Fruit fly (Drosophila melanogaster) whole organism, embryonic: ENCODE data around the gene Gpdh1.
A peak's percentile ranks its signal among the peaks of the same experiment; 100 is the strongest.

Source experiments
- Atf3 ChIP-seq: fragments of 200-800 bp; sonication (Bioruptor generic); optimal IDR thresholded peaks from 3 replicates; lab custom pipeline; 2016; ENCODE audit warnings: missing biosample characterization, missing genetic modification characterization
- Atf6 ChIP-seq: fragments of 200-800 bp; sonication (Bioruptor generic); IDR thresholded peaks from 2 replicates; pipeline ENCODE4 v1.3.6; 2022; ENCODE audit warnings: missing biosample characterization, missing genetic modification characterization
- C15 ChIP-seq: fragments of 200-800 bp; sonication (Bioruptor generic); IDR thresholded peaks from 3 replicates; pipeline ENCODE4 v1.3.6; 2022; ENCODE audit warnings: missing biosample characterization, missing genetic modification characterization
- CG10267 ChIP-seq: fragments of 200-800 bp; sonication (Bioruptor generic); optimal IDR thresholded peaks from 2 replicates; lab custom pipeline; 2018; ENCODE audit warnings: missing biosample characterization, mild to moderate bottlenecking, missing genetic modification characterization, moderate library complexity
- CG11247 ChIP-seq: fragments of 200-800 bp; sonication (Bioruptor generic); IDR thresholded peaks from 2 replicates; pipeline ENCODE4 v1.3.6; 2022; ENCODE audit warnings: missing biosample characterization, missing genetic modification characterization
- CG11723 ChIP-seq: fragments of 200-800 bp; sonication (Bioruptor generic); optimal IDR thresholded peaks from 2 replicates; lab custom pipeline; 2017; ENCODE audit warnings: missing biosample characterization, mild to moderate bottlenecking, missing genetic modification characterization
- CG12071 ChIP-seq: fragments of 200-800 bp; sonication (Bioruptor generic); optimal IDR thresholded peaks from 3 replicates; lab custom pipeline; 2018; ENCODE audit warnings: missing biosample characterization, mild to moderate bottlenecking, missing genetic modification characterization
- CG12236 ChIP-seq: fragments of 200-800 bp; sonication (Bioruptor generic); optimal IDR thresholded peaks from 2 replicates; lab custom pipeline; 2016; ENCODE audit warnings: missing biosample characterization, missing genetic modification characterization
- CG13123 ChIP-seq: fragments of 200-800 bp; sonication (Bioruptor generic); optimal IDR thresholded peaks from 2 replicates; lab custom pipeline; 2016; ENCODE audit warnings: missing biosample characterization, missing genetic modification characterization
- CG13287 ChIP-seq: fragments of 200-800 bp; sonication (Bioruptor generic); IDR thresholded peaks from 2 replicates; pipeline ENCODE4 v1.3.6; 2022; ENCODE audit warnings: missing biosample characterization, missing genetic modification characterization; ENCODE audit not compliant: partially characterized antibody
- CG13624 ChIP-seq: fragments of 200-800 bp; sonication (Bioruptor generic); optimal IDR thresholded peaks from 2 replicates; lab custom pipeline; 2016; ENCODE audit warnings: missing biosample characterization, missing genetic modification characterization
- CG15514 ChIP-seq: fragments of 200-800 bp; sonication (Bioruptor generic); optimal IDR thresholded peaks from 3 replicates; lab custom pipeline; 2017; ENCODE audit warnings: missing biosample characterization, missing genetic modification characterization, mild to moderate bottlenecking, moderate library complexity, missing genetic modification reagents
- CG1832 ChIP-seq: fragments of 200-800 bp; sonication (Bioruptor generic); optimal IDR thresholded peaks from 2 replicates; lab custom pipeline; 2017; ENCODE audit warnings: missing biosample characterization, mild to moderate bottlenecking, missing genetic modification characterization, inconsistent platforms
- CG18619 ChIP-seq: fragments of 200-800 bp; sonication (Bioruptor generic); optimal IDR thresholded peaks from 3 replicates; lab custom pipeline; 2017; ENCODE audit warnings: missing biosample characterization, mild to moderate bottlenecking, missing genetic modification characterization
- CG30403 ChIP-seq: fragments of 200-800 bp; sonication (Bioruptor generic); optimal IDR thresholded peaks from 3 replicates; lab custom pipeline; 2016; ENCODE audit warnings: missing biosample characterization, missing genetic modification characterization
- CG31365 ChIP-seq: fragments of 200-800 bp; sonication (Bioruptor generic); optimal IDR thresholded peaks from 2 replicates; lab custom pipeline; 2018; ENCODE audit warnings: missing biosample characterization, mild to moderate bottlenecking, missing genetic modification characterization
- CG3407 ChIP-seq: fragments of 200-800 bp; sonication (Bioruptor generic); optimal IDR thresholded peaks from 2 replicates; lab custom pipeline; 2018; ENCODE audit warnings: missing biosample characterization, mild to moderate bottlenecking, missing genetic modification characterization
- CG4328 ChIP-seq: fragments of 200-800 bp; sonication (Bioruptor generic); optimal IDR thresholded peaks from 3 replicates; lab custom pipeline; 2017; ENCODE audit warnings: missing biosample characterization, missing genetic modification reagents, missing genetic modification characterization
- CG4360 ChIP-seq: fragments of 200-800 bp; sonication (Bioruptor generic); IDR thresholded peaks from 2 replicates; pipeline ENCODE4 v1.3.6; 2022; ENCODE audit warnings: missing biosample characterization, missing genetic modification characterization
- CG4617 ChIP-seq: fragments of 200-800 bp; sonication (Bioruptor generic); optimal IDR thresholded peaks from 3 replicates; lab custom pipeline; 2016; ENCODE audit warnings: missing biosample characterization, missing genetic modification characterization, borderline replicate concordance
- CG7556 ChIP-seq: fragments of 200-800 bp; sonication (Bioruptor generic); optimal IDR thresholded peaks from 2 replicates; lab custom pipeline; 2017; ENCODE audit warnings: missing biosample characterization, mild to moderate bottlenecking, missing genetic modification characterization
- CG7963 ChIP-seq: fragments of 200-800 bp; sonication (Bioruptor generic); IDR thresholded peaks from 3 replicates; pipeline ENCODE4 v1.3.6; 2022; ENCODE audit warnings: missing biosample characterization, missing genetic modification characterization; ENCODE audit not compliant: partially characterized antibody
- CG9609 ChIP-seq: fragments of 200-800 bp; sonication (Bioruptor generic); optimal IDR thresholded peaks from 3 replicates; lab custom pipeline; 2016; ENCODE audit warnings: missing biosample characterization, missing genetic modification characterization
- CrebB ChIP-seq: fragments of 200-800 bp; sonication (Bioruptor generic); optimal IDR thresholded peaks from 3 replicates; lab custom pipeline; 2018; ENCODE audit warnings: missing biosample characterization, mild to moderate bottlenecking, missing genetic modification characterization
- Dek ChIP-seq: fragments of 200-800 bp; sonication (Bioruptor generic); optimal IDR thresholded peaks from 3 replicates; lab custom pipeline; 2019; ENCODE audit warnings: missing biosample characterization, mild to moderate bottlenecking, missing genetic modification characterization, moderate library complexity
- Doc2 ChIP-seq: fragments of 200-800 bp; sonication (Bioruptor generic); IDR thresholded peaks from 2 replicates; pipeline ENCODE4 v1.3.6; 2022; ENCODE audit warnings: missing biosample characterization, missing genetic modification characterization
- Dp ChIP-seq: fragments of 200-800 bp; sonication (Bioruptor generic); optimal IDR thresholded peaks from 2 replicates; lab custom pipeline; 2018; ENCODE audit warnings: missing biosample characterization, mild to moderate bottlenecking, missing genetic modification characterization, moderate library complexity
- Ets65A ChIP-seq: fragments of 200-800 bp; sonication (Bioruptor generic); peaks from one replicate; lab custom pipeline; 2016; ENCODE audit warnings: missing biosample characterization, missing genetic modification characterization
- Hmx ChIP-seq: fragments of 200-800 bp; sonication (Bioruptor generic); optimal IDR thresholded peaks from 2 replicates; lab custom pipeline; 2016; ENCODE audit warnings: missing biosample characterization, missing genetic modification characterization
- Hr39 ChIP-seq: fragments of >200 bp; optimal IDR thresholded peaks from 2 replicates; lab custom pipeline; 2017
- MBD-R2 ChIP-seq: fragments of 200-800 bp; sonication (Bioruptor generic); IDR thresholded peaks from 2 replicates; pipeline ENCODE4 v1.3.6; 2022; ENCODE audit warnings: missing biosample characterization, missing genetic modification characterization
- MTF-1 ChIP-seq: fragments of 200-800 bp; sonication (Bioruptor generic); optimal IDR thresholded peaks from 2 replicates; lab custom pipeline; 2018; ENCODE audit warnings: missing biosample characterization, mild to moderate bottlenecking, missing genetic modification characterization, borderline replicate concordance
- Myb ChIP-seq: fragments of 200-800 bp; sonication (Bioruptor generic); optimal IDR thresholded peaks from 2 replicates; lab custom pipeline; 2016; ENCODE audit warnings: missing biosample characterization, missing genetic modification characterization
- NK7.1 ChIP-seq: fragments of 200-800 bp; sonication (Bioruptor generic); optimal IDR thresholded peaks from 3 replicates; lab custom pipeline; 2016; ENCODE audit warnings: missing biosample characterization, missing genetic modification characterization
- Neu2 ChIP-seq: fragments of 200-800 bp; sonication (Bioruptor generic); optimal IDR thresholded peaks from 3 replicates; lab custom pipeline; 2016; ENCODE audit warnings: missing biosample characterization, missing genetic modification characterization, borderline replicate concordance
- Ptx1 ChIP-seq: fragments of 200-800 bp; sonication (Bioruptor generic); IDR thresholded peaks from 2 replicates; pipeline ENCODE4 v1.3.6; 2022; ENCODE audit warnings: missing biosample characterization, missing genetic modification characterization
- aop ChIP-seq: fragments of 200-800 bp; sonication (Bioruptor generic); IDR thresholded peaks from 2 replicates; pipeline ENCODE4 v1.3.6; 2022; ENCODE audit warnings: missing biosample characterization, missing genetic modification characterization
- bab2 ChIP-seq: fragments of 200-800 bp; sonication (Bioruptor generic); optimal IDR thresholded peaks from 2 replicates; lab custom pipeline; 2016; ENCODE audit warnings: missing biosample characterization, missing genetic modification characterization
- disco-r ChIP-seq: fragments of 200-800 bp; sonication (Bioruptor generic); optimal IDR thresholded peaks from 2 replicates; lab custom pipeline; 2016; ENCODE audit warnings: missing biosample characterization, missing genetic modification characterization
- fd3F ChIP-seq: fragments of 200-800 bp; sonication (Bioruptor generic); optimal IDR thresholded peaks from 2 replicates; lab custom pipeline; 2018; ENCODE audit warnings: missing biosample characterization, mild to moderate bottlenecking, missing genetic modification characterization, moderate library complexity
- ftz-f1 ChIP-seq: fragments of 200-800 bp; sonication (Bioruptor generic); optimal IDR thresholded peaks from 2 replicates; lab custom pipeline; 2016; ENCODE audit warnings: missing biosample characterization, missing genetic modification characterization
- gsb ChIP-seq: fragments of 200-800 bp; sonication (Bioruptor generic); IDR thresholded peaks from 2 replicates; pipeline ENCODE4 v1.3.6; 2022; ENCODE audit warnings: missing biosample characterization, missing genetic modification characterization
- gsb-n ChIP-seq: fragments of 200-800 bp; sonication (Bioruptor generic); optimal IDR thresholded peaks from 3 replicates; lab custom pipeline; 2018; ENCODE audit warnings: missing biosample characterization, mild to moderate bottlenecking, missing genetic modification characterization
- kah ChIP-seq: fragments of 200-800 bp; sonication (Bioruptor generic); optimal IDR thresholded peaks from 2 replicates; lab custom pipeline; 2018; ENCODE audit warnings: missing biosample characterization, mild to moderate bottlenecking, missing genetic modification characterization
- nmo ChIP-seq: fragments of 200-800 bp; sonication (Bioruptor generic); optimal IDR thresholded peaks from 2 replicates; lab custom pipeline; 2018; ENCODE audit warnings: missing biosample characterization, mild to moderate bottlenecking, missing genetic modification characterization, moderate library complexity
- phol ChIP-seq: fragments of 200-800 bp; sonication (Bioruptor generic); optimal IDR thresholded peaks from 3 replicates; lab custom pipeline; 2018; ENCODE audit warnings: missing biosample characterization, mild to moderate bottlenecking, missing genetic modification characterization, moderate library complexity
- sr ChIP-seq: fragments of 200-800 bp; sonication (Bioruptor generic); IDR thresholded peaks from 3 replicates; pipeline ENCODE4 v1.3.6; 2022; ENCODE audit warnings: missing biosample characterization, missing genetic modification characterization
- unc-4 ChIP-seq: fragments of 200-800 bp; sonication (Bioruptor generic); IDR thresholded peaks from 2 replicates; pipeline ENCODE4 v1.3.6; 2022; ENCODE audit warnings: missing biosample characterization, missing genetic modification characterization; ENCODE audit not compliant: partially characterized antibody
- wek ChIP-seq: fragments of 200-800 bp; sonication (Bioruptor generic); optimal IDR thresholded peaks from 3 replicates; lab custom pipeline; 2018; ENCODE audit warnings: missing biosample characterization, mild to moderate bottlenecking, missing genetic modification characterization, moderate library complexity

Gpdh1 gene

dm6 chr2L:5943229-5944078, at the start of gene Gpdh1, which contains the start of gene Sfp26Ad (continued):
- peak; percentile 75 for TF ChIP-seq MBD-R2 (GFP tag; lab: Robert Waterston, UW)
- TF ChIP-seq Atf6 (GFP tag; lab: Robert Waterston, UW) = peak; percentile 70
- peak; percentile 67 for TF ChIP-seq CG3407 (GFP tag; lab: Kevin White, UChicago)
- TF ChIP-seq bab2 (GFP tag; lab: Kevin White, UChicago) = peak; percentile 72
- TF ChIP-seq phol = peak; percentile 50
- TF ChIP-seq CG31365 = peak; percentile 26
- TF ChIP-seq Doc2 (GFP tag; lab: Robert Waterston, UW) = no peak
- peak; percentile 67 for TF ChIP-seq CG13287
- no peak for TF ChIP-seq Hr39 (lab: Kevin White, UChicago)
- TF ChIP-seq CG9609 (GFP tag; lab: Kevin White, UChicago) = peak; percentile 64
- no peak for TF ChIP-seq C15
- peak; percentile 51 for TF ChIP-seq ftz-f1 (GFP tag; lab: Kevin White, UChicago)
- peak; percentile 64 for TF ChIP-seq nmo (GFP tag; lab: Kevin White, UChicago)
- TF ChIP-seq disco-r = peak; percentile 16
- TF ChIP-seq Hmx (GFP tag; lab: Kevin White, UChicago) = peak; percentile 6
- TF ChIP-seq Atf3 (GFP tag; lab: Kevin White, UChicago) = peak; percentile 40
- TF ChIP-seq CG12071 (GFP tag; lab: Kevin White, UChicago) = peak; percentile 45
- TF ChIP-seq Dp (GFP tag; lab: Kevin White, UChicago) = peak; percentile 99
- peak; percentile 91 for TF ChIP-seq CG4617 (GFP tag; lab: Kevin White, UChicago)
- TF ChIP-seq CG4328 (GFP tag; lab: Kevin White, UChicago) = peak; percentile 49
- TF ChIP-seq Ets65A (GFP tag; lab: Kevin White, UChicago) = peak; percentile 98
- peak; percentile 97 for TF ChIP-seq CG15514 (GFP tag; lab: Kevin White, UChicago)
- peak; percentile 51 for TF ChIP-seq NK7.1 (GFP tag; lab: Kevin White, UChicago)
- TF ChIP-seq Dek (tag; lab: Kevin White, UChicago) = peak; percentile 42
- peak; percentile 41 for TF ChIP-seq Neu2
- TF ChIP-seq MTF-1 = no peak
- peak; percentile 57 for TF ChIP-seq CG11723 (GFP tag; lab: Kevin White, UChicago)
- TF ChIP-seq gsb-n = peak; percentile 61
- TF ChIP-seq CG4360 (GFP tag; lab: Robert Waterston, UW) = peak; percentile 73
- peak; percentile 83 for TF ChIP-seq CG30403 (GFP tag; lab: Kevin White, UChicago)
- peak; percentile 71 for TF ChIP-seq Myb
- TF ChIP-seq CG1832 (GFP tag; lab: Kevin White, UChicago) = no peak
- peak; percentile 98 for TF ChIP-seq CG10267 (tag; lab: Kevin White, UChicago)
- peak; percentile 99 for TF ChIP-seq wek
- peak; percentile 35 for TF ChIP-seq CG12236 (GFP tag; lab: Kevin White, UChicago)
- TF ChIP-seq CrebB = peak; percentile 15
- TF ChIP-seq aop (GFP tag; lab: Robert Waterston, UW) = no peak
- TF ChIP-seq CG11247 (GFP tag; lab: Robert Waterston, UW) = peak; percentile 70
- TF ChIP-seq sr (GFP tag; lab: Robert Waterston, UW) = peak; percentile 59; the same call in 1 of the 3 replicates
- TF ChIP-seq CG13123 (GFP tag; lab: Kevin White, UChicago) = peak; percentile 75
- TF ChIP-seq CG7963 = no peak; the same call in 2 of the 3 replicates
- TF ChIP-seq unc-4 = peak; percentile 55
- peak; percentile 78 for TF ChIP-seq CG7556
- peak; percentile 93 for TF ChIP-seq CG13624 (GFP tag; lab: Kevin White, UChicago)
- TF ChIP-seq fd3F (GFP tag; lab: Kevin White, UChicago) = peak; percentile 74
- peak; percentile 58 for TF ChIP-seq CG18619 (GFP tag; lab: Kevin White, UChicago)
- peak; percentile 1 for TF ChIP-seq kah
- peak; percentile 53 for TF ChIP-seq Ptx1 (GFP tag; lab: Robert Waterston, UW)
- peak; percentile 50 for TF ChIP-seq gsb (GFP tag; lab: Robert Waterston, UW)
